Worm (Caenorhabditis elegans): ENCODE results near the gene mig-22.

mig-22 gene

ce11 chrIII:8737391-8737790 is 29.8 kb downstream of the mig-22 start:
- peak; percentile 87 for TF ChIP-seq unc-42 (tag; optimal IDR thresholded peaks at IDR 0.05)
- TF ChIP-seq ztf-16 (tag; optimal IDR thresholded peaks at IDR 0.05): no peak

DNA sequence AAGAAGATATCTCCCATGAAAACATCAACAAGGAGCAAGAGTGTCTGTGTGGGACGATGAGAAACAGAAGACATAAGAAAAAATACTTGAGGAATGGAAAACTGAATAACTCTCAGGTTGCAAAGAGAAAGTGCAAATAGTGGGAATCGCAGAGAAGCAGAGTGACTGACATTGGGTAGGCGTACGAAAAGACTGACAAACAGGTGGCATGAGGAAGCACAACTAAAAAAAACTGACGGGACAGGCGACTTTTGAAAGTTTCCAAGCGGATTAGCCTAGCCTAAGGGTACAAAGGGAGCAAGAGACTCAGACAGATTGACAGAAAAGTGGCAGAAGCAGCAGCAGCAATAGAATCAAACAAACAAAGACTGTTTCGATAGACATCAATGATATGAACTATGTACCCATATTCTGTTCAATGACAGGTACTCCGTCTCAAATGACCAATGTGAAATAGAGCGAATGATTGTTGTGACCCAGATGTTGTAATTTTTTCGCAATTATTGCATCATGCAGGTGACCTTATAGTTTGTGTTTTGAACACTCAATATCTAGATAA is 32.7 kb downstream of the mig-22 start:
- TF ChIP-seq ceh-31 (tag; optimal IDR thresholded peaks at IDR 0.05) (peak; percentile 2), mec-3 (tag; optimal IDR thresholded peaks at IDR 0.05; ENCODE audit: borderline replicate concordance) (no peak), zip-5 (tag; optimal IDR thresholded peaks at IDR 0.05) (no peak), C08G9.2 (tag; optimal IDR thresholded peaks at IDR 0.05) (no peak), rnt-1 (tag; optimal IDR thresholded peaks at IDR 0.05) (no peak), hlh-30 (tag; optimal IDR thresholded peaks at IDR 0.05; ENCODE audit: insufficient read depth) (no peak), ceh-34 (tag; optimal IDR thresholded peaks at IDR 0.05) (peak; percentile 15), pha-4 (tag; optimal IDR thresholded peaks at IDR 0.05) (no peak), sox-4 (tag; optimal IDR thresholded peaks at IDR 0.05) (no peak), K02D7.2 (tag; optimal IDR thresholded peaks at IDR 0.05) (no peak), pha-2 (tag; optimal IDR thresholded peaks at IDR 0.05) (no peak), pros-1 (tag; optimal IDR thresholded peaks at IDR 0.05) (no peak), hlh-13 (GFP tag; optimal IDR thresholded peaks at IDR 0.05) (no peak), ceh-48 (tag; optimal IDR thresholded peaks at IDR 0.05) (no peak), ref-2 (tag; optimal IDR thresholded peaks at IDR 0.05) (no peak), ceh-18 (tag; optimal IDR thresholded peaks at IDR 0.05) (peak; percentile 72), ceh-9 (tag; optimal IDR thresholded peaks at IDR 0.05) (no peak), elt-4 (tag; optimal IDR thresholded peaks at IDR 0.05) (no peak), pat-9 (tag; optimal IDR thresholded peaks at IDR 0.05) (no peak), T23F11.4 (GFP tag; optimal IDR thresholded peaks at IDR 0.05) (no peak), ceh-24 (tag; optimal IDR thresholded peaks at IDR 0.05) (no peak), sox-2 (GFP tag; IDR thresholded peaks at IDR 0.05) (no peak), F13H6.1 (tag; optimal IDR thresholded peaks at IDR 0.05) (no peak), unc-55 (GFP tag; optimal IDR thresholded peaks at IDR 0.05) (peak; percentile 2), Y22D7AL.16 (tag; optimal IDR thresholded peaks at IDR 0.05) (no peak), ceh-14 (tag; optimal IDR thresholded peaks at IDR 0.05) (no peak)

ce11 chrIII:8733667-8734066 is 33.5 kb downstream of the mig-22 start:
- TF ChIP-seq npax-4 (tag; optimal IDR thresholded peaks at IDR 0.05) (no peak), elt-2 (tag; optimal IDR thresholded peaks at IDR 0.05) (peak; percentile 78)

- TF ChIP-seq pros-1 (tag; optimal IDR thresholded peaks at IDR 0.05) (no peak), ref-2 (tag; optimal IDR thresholded peaks at IDR 0.05) (no peak), unc-3 (GFP tag; conservative IDR thresholded peaks at IDR 0.05) (no peak), unc-3 (tag; optimal IDR thresholded peaks at IDR 0.05) (no peak), fkh-10 (GFP tag; optimal IDR thresholded peaks at IDR 0.05) (no peak), ets-4 (tag; optimal IDR thresholded peaks at IDR 0.05) (no peak), mec-3 (tag; optimal IDR thresholded peaks at IDR 0.05; ENCODE audit: borderline replicate concordance) (no peak), unc-42 (tag; optimal IDR thresholded peaks at IDR 0.05) (no peak), ceh-2 (tag; optimal IDR thresholded peaks at IDR 0.05) (no peak), madf-2 (tag; optimal IDR thresholded peaks at IDR 0.05) (no peak), ceh-31 (tag; optimal IDR thresholded peaks at IDR 0.05) (no peak), ahr-1 (tag; optimal IDR thresholded peaks at IDR 0.05) (no peak), pax-1 (tag; optimal IDR thresholded peaks at IDR 0.05) (no peak), nhr-11 (tag; optimal IDR thresholded peaks at IDR 0.05) (no peak)
Measured at ce11 chrIII:8733237-8733636, 33.9 kb downstream of the mig-22 start.
